Comparison of ENCODE assay signal across 3 fruit fly cellular contexts in the genomic region with DNA sequence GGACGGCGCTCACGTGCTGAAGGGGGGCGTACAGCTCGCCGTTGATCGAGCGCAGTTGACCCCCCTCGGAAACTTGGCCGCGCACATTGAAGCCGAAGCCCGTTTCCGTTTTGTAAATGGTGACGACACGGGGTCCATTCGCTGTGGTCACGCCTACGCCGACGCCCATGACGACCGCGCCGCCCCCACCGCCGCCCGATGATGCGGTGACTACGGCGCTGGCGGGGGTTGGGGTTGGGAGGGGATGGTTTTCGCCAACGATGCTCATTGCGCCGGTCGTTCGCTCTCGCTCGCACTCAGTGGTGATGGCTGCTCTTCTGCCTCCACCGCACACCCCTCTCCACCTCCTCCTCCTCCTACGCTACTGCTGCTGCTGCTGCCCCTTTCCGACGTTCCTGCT.
TF ChIP-seq lines count a peak whose summit lies in the region.

No protein-coding gene starts in this region.

TF ChIP-seq in whole organism, adult, 20 proteins besides CTCF, POLR2A, EP300 and RAD21 (continued from another document):
- TF ChIP-seq CG12768 (GFP tag; optimal IDR thresholded peaks at IDR 0.05; lab: Kevin White, UChicago) (no peak), bab1 (GFP tag; optimal IDR thresholded peaks at IDR 0.05; lab: Kevin White, UChicago) (no peak)

TF ChIP-seq in whole organism, embryonic, 481 proteins besides CTCF, POLR2A, EP300 and RAD21 (continued from another document and continues in another):
- TF ChIP-seq CG7357 (GFP tag; IDR thresholded peaks at IDR 0.05; lab: Robert Waterston, UW) (no peak), slp2 (GFP tag; optimal IDR thresholded peaks at IDR 0.05; lab: Kevin White, UChicago) (no peak), jigr1 (GFP tag; IDR thresholded peaks at IDR 0.05; lab: Robert Waterston, UW) (no peak), peb (GFP tag; IDR thresholded peaks at IDR 0.05; lab: Robert Waterston, UW) (no peak), lmd (GFP tag; IDR thresholded peaks at IDR 0.05; lab: Robert Waterston, UW) (peak; percentile 30; the same call in 1 of the 2 replicates), Doc2 (GFP tag; IDR thresholded peaks at IDR 0.05; lab: Robert Waterston, UW) (no peak), D19B (GFP tag; optimal IDR thresholded peaks at IDR 0.05; lab: Kevin White, UChicago) (no peak), gsb (GFP tag; IDR thresholded peaks at IDR 0.05; lab: Robert Waterston, UW) (no peak), Dad (GFP tag; optimal IDR thresholded peaks at IDR 0.05; lab: Kevin White, UChicago) (no peak), ro (GFP tag; IDR thresholded peaks at IDR 0.05; lab: Robert Waterston, UW) (no peak), ken (GFP tag; IDR thresholded peaks at IDR 0.05; lab: Robert Waterston, UW) (0 out of 3 replicates have a peak, but pooled peaks have one; percentile 32), vnd (GFP tag; IDR thresholded peaks at IDR 0.05; lab: Robert Waterston, UW; ENCODE audit: partially characterized antibody) (no peak), her (GFP tag; optimal IDR thresholded peaks at IDR 0.05; lab: Kevin White, UChicago) (no peak), stc (GFP tag; IDR thresholded peaks at IDR 0.05; lab: Robert Waterston, UW) (no peak), ATbp (GFP tag; optimal IDR thresholded peaks at IDR 0.05; lab: Kevin White, UChicago) (no peak), bbx (GFP tag; IDR thresholded peaks at IDR 0.05; lab: Robert Waterston, UW; ENCODE audit: partially characterized antibody) (no peak), Hr51 (GFP tag; optimal IDR thresholded peaks at IDR 0.05; lab: Kevin White, UChicago) (peak in 1 of 2 experiments; percentile 2), ERR (GFP tag; optimal IDR thresholded peaks at IDR 0.05; lab: Kevin White, UChicago) (no peak), CG10979 (tag; optimal IDR thresholded peaks at IDR 0.05; lab: Kevin White, UChicago) (no peak), Xrp1 (GFP tag; IDR thresholded peaks at IDR 0.05; lab: Robert Waterston, UW) (peak; percentile 51; the same call in 1 of the 2 replicates), CG1647 (GFP tag; optimal IDR thresholded peaks at IDR 0.05; lab: Kevin White, UChicago) (no peak), Pdp1 (GFP tag; optimal IDR thresholded peaks at IDR 0.05; lab: Kevin White, UChicago) (no peak), fd3F (GFP tag; optimal IDR thresholded peaks at IDR 0.05; lab: Kevin White, UChicago) (no peak), CG7745 (tag; optimal IDR thresholded peaks at IDR 0.05; lab: Kevin White, UChicago) (no peak), Jarid2 (GFP tag; optimal IDR thresholded peaks at IDR 0.05; lab: Kevin White, UChicago) (no peak), zfh1 (GFP tag; IDR thresholded peaks at IDR 0.05; lab: Robert Waterston, UW) (peak; percentile 50; the same call in 2 of the 3 replicates), C15 (GFP tag; IDR thresholded peaks at IDR 0.05; lab: Robert Waterston, UW) (no peak), Lhr (GFP tag; optimal IDR thresholded peaks at IDR 0.05; lab: Kevin White, UChicago) (no peak), CG17612 (GFP tag; IDR thresholded peaks at IDR 0.05; lab: Robert Waterston, UW) (no peak), Hmr (GFP tag; optimal IDR thresholded peaks at IDR 0.05; lab: Kevin White, UChicago) (peak; percentile 9), Ada2b (GFP tag; IDR thresholded peaks at IDR 0.05; lab: Robert Waterston, UW) (0 out of 2 replicates have a peak, but pooled peaks have one; percentile 11), kni (GFP tag; optimal IDR thresholded peaks at IDR 0.05; lab: Kevin White, UChicago) (no peak), CG14667 (GFP tag; IDR thresholded peaks at IDR 0.05; lab: Robert Waterston, UW) (no peak), CG1603 (tag; optimal IDR thresholded peaks at IDR 0.05; lab: Kevin White, UChicago) (peak; percentile 18), grn (GFP tag; optimal IDR thresholded peaks at IDR 0.05; lab: Kevin White, UChicago) (no peak), CG4404 (GFP tag; IDR thresholded peaks at IDR 0.05; lab: Robert Waterston, UW) (0 out of 2 replicates have a peak, but pooled peaks have one; percentile 11), CG14965 (GFP tag; optimal IDR thresholded peaks at IDR 0.05; lab: Kevin White, UChicago; ENCODE audit: borderline replicate concordance) (no peak), CG9437 (GFP tag; optimal IDR thresholded peaks at IDR 0.05; lab: Kevin White, UChicago) (no peak), Med (GFP tag; lab: Kevin White, UChicago) (peak; percentile 81), ham (GFP tag; IDR thresholded peaks at IDR 0.05; lab: Robert Waterston, UW) (no peak), CG1024 (GFP tag; IDR thresholded peaks at IDR 0.05; lab: Robert Waterston, UW) (no peak), Meics (GFP tag; optimal IDR thresholded peaks at IDR 0.05; lab: Kevin White, UChicago) (peak; percentile 31), CG3163 (GFP tag; optimal IDR thresholded peaks at IDR 0.05; lab: Kevin White, UChicago) (no peak), nau (GFP tag; optimal IDR thresholded peaks at IDR 0.05; lab: Kevin White, UChicago) (no peak), CG31388 (GFP tag; optimal IDR thresholded peaks at IDR 0.05; lab: Kevin White, UChicago) (no peak), mld (GFP tag; IDR thresholded peaks at IDR 0.05; lab: Robert Waterston, UW; ENCODE audit: partially characterized antibody) (no peak), lov (optimal IDR thresholded peaks at IDR 0.05; lab: Kevin White, UChicago) (no peak), lov (GFP tag; IDR thresholded peaks at IDR 0.05; lab: Robert Waterston, UW) (no peak), CG12744 (GFP tag; optimal IDR thresholded peaks at IDR 0.05; lab: Kevin White, UChicago) (no peak), CG6683 (GFP tag; optimal IDR thresholded peaks at IDR 0.05; lab: Kevin White, UChicago) (no peak), scrt (GFP tag; optimal IDR thresholded peaks at IDR 0.05; lab: Kevin White, UChicago) (no peak), ci (GFP tag; IDR thresholded peaks at IDR 0.05; lab: Robert Waterston, UW) (peak; percentile 69; the same call in 2 of the 3 replicates), CG3838 (GFP tag; optimal IDR thresholded peaks at IDR 0.05; lab: Kevin White, UChicago) (no peak), CG4707 (GFP tag; optimal IDR thresholded peaks at IDR 0.05; lab: Kevin White, UChicago) (no peak), CG11456 (GFP tag; IDR thresholded peaks at IDR 0.05; lab: Robert Waterston, UW) (no peak), twi (tag; optimal IDR thresholded peaks at IDR 0.05; lab: Kevin White, UChicago) (no peak), vfl (GFP tag; optimal IDR thresholded peaks at IDR 0.05; lab: Kevin White, UChicago) (no peak), dysf (GFP tag; IDR thresholded peaks at IDR 0.05; lab: Robert Waterston, UW) (peak; percentile 49; the same call in 1 of the 3 replicates), CG10565 (GFP tag; optimal IDR thresholded peaks at IDR 0.05; lab: Kevin White, UChicago) (no peak), luna (GFP tag; optimal IDR thresholded peaks at IDR 0.05; lab: Kevin White, UChicago) (no peak), ssp (GFP tag; IDR thresholded peaks at IDR 0.05; lab: Robert Waterston, UW) (no peak), CG15479 (GFP tag; optimal IDR thresholded peaks at IDR 0.05; lab: Kevin White, UChicago) (no peak), corto (GFP tag; optimal IDR thresholded peaks at IDR 0.05; lab: Kevin White, UChicago) (no peak), Blimp-1 (GFP tag; optimal IDR thresholded peaks at IDR 0.05; lab: Kevin White, UChicago) (no peak)

TF ChIP-seq in whole organism, prepupa, 60 proteins besides CTCF, POLR2A, EP300 and RAD21 (continued from another document):
- peak; percentile 66 for TF ChIP-seq CG6163 (GFP tag; IDR thresholded peaks at IDR 0.05; lab: Robert Waterston, UW)
- no peak for TF ChIP-seq Blimp-1 (GFP tag; optimal IDR thresholded peaks at IDR 0.05; lab: Kevin White, UChicago)
- peak; percentile 15 for TF ChIP-seq CG6808 (GFP tag; optimal IDR thresholded peaks at IDR 0.05; lab: Kevin White, UChicago)
- TF ChIP-seq Hr4 (GFP tag; optimal IDR thresholded peaks at IDR 0.05; lab: Kevin White, UChicago), result peak; percentile 25
- 0 out of 2 replicates have a peak, but pooled peaks have one; percentile 31 for TF ChIP-seq CG15336 (GFP tag; IDR thresholded peaks at IDR 0.05; lab: Robert Waterston, UW)
- peak; percentile 11 for TF ChIP-seq pdm3 (GFP tag; optimal IDR thresholded peaks at IDR 0.05; lab: Kevin White, UChicago)
- no peak for TF ChIP-seq CG10669 (GFP tag; optimal IDR thresholded peaks at IDR 0.05; lab: Kevin White, UChicago)
- peak; percentile 1 for TF ChIP-seq Eip75B (GFP tag; optimal IDR thresholded peaks at IDR 0.05; lab: Kevin White, UChicago)
- no peak for TF ChIP-seq Hr38 (GFP tag; optimal IDR thresholded peaks at IDR 0.05; lab: Kevin White, UChicago)
- TF ChIP-seq achi (GFP tag; optimal IDR thresholded peaks at IDR 0.05; lab: Kevin White, UChicago), result peak; percentile 17
- peak; percentile 45 for TF ChIP-seq CG31627 (GFP tag; optimal IDR thresholded peaks at IDR 0.05; lab: Kevin White, UChicago)
- TF ChIP-seq CG3919 (GFP tag; optimal IDR thresholded peaks at IDR 0.05; lab: Kevin White, UChicago), result peak; percentile 33
- peak; percentile 9 for TF ChIP-seq OdsH (GFP tag; optimal IDR thresholded peaks at IDR 0.05; lab: Kevin White, UChicago)
- no peak for TF ChIP-seq topi (GFP tag; optimal IDR thresholded peaks at IDR 0.05; lab: Kevin White, UChicago)
- TF ChIP-seq CG9139 (GFP tag; optimal IDR thresholded peaks at IDR 0.05; lab: Kevin White, UChicago), result peak; percentile 12
- TF ChIP-seq CG3032 (tag; optimal IDR thresholded peaks at IDR 0.05; lab: Kevin White, UChicago), result peak; percentile 11
